Fruit fly (Drosophila melanogaster): ENCODE data around the gene Tdh.

Gene Tdh

dm6 chr3L:20432297-20432696 is 34.4 kb upstream of the Tdh start, which contains the start of the genes Las and Psn (continued):
- TF ChIP-seq CG11560 (tag; IDR thresholded peaks at IDR 0.05): no peak
- no peak for TF ChIP-seq CG3847 (GFP tag; IDR thresholded peaks at IDR 0.05)
- peak; percentile 58 for TF ChIP-seq CG30020 (tag; optimal IDR thresholded peaks at IDR 0.05)
- peak; percentile 36 for TF ChIP-seq phol (tag; optimal IDR thresholded peaks at IDR 0.05)
- no peak for TF ChIP-seq fd64A (GFP tag; optimal IDR thresholded peaks at IDR 0.05)
- TF ChIP-seq Lim3 (GFP tag; IDR thresholded peaks at IDR 0.05): no peak
- no peak for TF ChIP-seq chm (GFP tag; IDR thresholded peaks at IDR 0.05)
- TF ChIP-seq dpn (GFP tag; optimal IDR thresholded peaks at IDR 0.05): peak in 1 of 2 experiments; percentile 19
- TF ChIP-seq zfh2 (GFP tag; optimal IDR thresholded peaks at IDR 0.05): peak; percentile 27
- no peak for TF ChIP-seq B-H1 (GFP tag; IDR thresholded peaks at IDR 0.05)
- TF ChIP-seq p53 (GFP tag; optimal IDR thresholded peaks at IDR 0.05): no peak
- no peak for TF ChIP-seq slou (GFP tag; optimal IDR thresholded peaks at IDR 0.05)
- no peak for TF ChIP-seq dati (GFP tag; IDR thresholded peaks at IDR 0.05)
- no peak for TF ChIP-seq sim (GFP tag; IDR thresholded peaks at IDR 0.05)
- no peak for TF ChIP-seq CG10654 (GFP tag; optimal IDR thresholded peaks at IDR 0.05)
- TF ChIP-seq CG2129 (GFP tag; IDR thresholded peaks at IDR 0.05; ENCODE audit: partially characterized antibody): 0 out of 2 replicates have a peak, but pooled peaks have one; percentile 36
- peak; percentile 9 for TF ChIP-seq tin (GFP tag; optimal IDR thresholded peaks at IDR 0.05)
- TF ChIP-seq crc (GFP tag; optimal IDR thresholded peaks at IDR 0.05): no peak
- peak; percentile 65 for TF ChIP-seq CG9797 (GFP tag; optimal IDR thresholded peaks at IDR 0.05)
- TF ChIP-seq CG8281 (tag; optimal IDR thresholded peaks at IDR 0.05): no peak
- no peak for TF ChIP-seq Hr78 (GFP tag; optimal IDR thresholded peaks at IDR 0.05)
- TF ChIP-seq sisA (GFP tag; IDR thresholded peaks at IDR 0.05): no peak
- TF ChIP-seq Doc3 (GFP tag; IDR thresholded peaks at IDR 0.05; ENCODE audit: partially characterized antibody): peak; percentile 69
- TF ChIP-seq BEAF-32 (GFP tag; optimal IDR thresholded peaks at IDR 0.05): peak; percentile 76
- TF ChIP-seq CG12155 (GFP tag; optimal IDR thresholded peaks at IDR 0.05): peak; percentile 16
- no peak for TF ChIP-seq toy (GFP tag; IDR thresholded peaks at IDR 0.05)
- peak; percentile 51 for TF ChIP-seq Ets97D (GFP tag; optimal IDR thresholded peaks at IDR 0.05)
- no peak for TF ChIP-seq CG18476 (GFP tag; optimal IDR thresholded peaks at IDR 0.05)
- TF ChIP-seq Bteb2 (GFP tag; optimal IDR thresholded peaks at IDR 0.05): peak; percentile 34
- no peak for TF ChIP-seq grn (GFP tag; optimal IDR thresholded peaks at IDR 0.05)
- TF ChIP-seq NC2α (GFP tag; optimal IDR thresholded peaks at IDR 0.05): no peak
- TF ChIP-seq Dp (GFP tag; optimal IDR thresholded peaks at IDR 0.05): peak; percentile 61
- peak; percentile 48 for TF ChIP-seq nmo (GFP tag; optimal IDR thresholded peaks at IDR 0.05)
- TF ChIP-seq CG10979 (tag; optimal IDR thresholded peaks at IDR 0.05): no peak
- no peak for TF ChIP-seq unpg (GFP tag; optimal IDR thresholded peaks at IDR 0.05)
- TF ChIP-seq hkb (optimal IDR thresholded peaks at IDR 0.05): no peak
- no peak for TF ChIP-seq hkb (GFP tag; IDR thresholded peaks at IDR 0.05)
- peak; percentile 60 to 93 for TF ChIP-seq crp (GFP tag; optimal IDR thresholded peaks at IDR 0.05)
- TF ChIP-seq scrt (GFP tag; optimal IDR thresholded peaks at IDR 0.05): no peak
- no peak for TF ChIP-seq CG10321 (GFP tag; IDR thresholded peaks at IDR 0.05)
- TF ChIP-seq CG12744 (GFP tag; optimal IDR thresholded peaks at IDR 0.05): no peak
- peak; percentile 33 for TF ChIP-seq CG33213 (GFP tag; optimal IDR thresholded peaks at IDR 0.05)
- peak; percentile 62 for TF ChIP-seq CG34224 (GFP tag; IDR thresholded peaks at IDR 0.05; ENCODE audit: partially characterized antibody)
- no peak for TF ChIP-seq Ptx1 (GFP tag; IDR thresholded peaks at IDR 0.05)
- no peak for TF ChIP-seq maf-S (GFP tag; optimal IDR thresholded peaks at IDR 0.05)
- TF ChIP-seq wek (GFP tag; optimal IDR thresholded peaks at IDR 0.05): no peak
- no peak for TF ChIP-seq CG9817 (tag; optimal IDR thresholded peaks at IDR 0.05)
- TF ChIP-seq CG4854 (GFP tag; optimal IDR thresholded peaks at IDR 0.05): no peak
- no peak for TF ChIP-seq CG11695 (GFP tag; IDR thresholded peaks at IDR 0.05)
- no peak for TF ChIP-seq kni (GFP tag; optimal IDR thresholded peaks at IDR 0.05)
- no peak for TF ChIP-seq lmd (GFP tag; IDR thresholded peaks at IDR 0.05)
- no peak for TF ChIP-seq bab2 (GFP tag; optimal IDR thresholded peaks at IDR 0.05)
